Fruit fly (Drosophila melanogaster) whole organism, wandering third instar larva: Measurements from ENCODE around the gene CG15141.

Experiments used
- Abd-B ChIP-seq: fragments of >200 bp; optimal IDR thresholded peaks from 2 replicates; lab custom pipeline; 2017; ENCODE audit warnings: missing biosample characterization, missing genetic modification characterization
- CG32264 ChIP-seq: fragments of 200-800 bp; sonication (Bioruptor generic); optimal IDR thresholded peaks from 2 replicates; lab custom pipeline; 2016; ENCODE audit warnings: missing biosample characterization, missing genetic modification characterization
- CG9705 ChIP-seq: fragments of 200-800 bp; sonication (Bioruptor generic); optimal IDR thresholded peaks from 2 replicates; lab custom pipeline; 2018; ENCODE audit warnings: missing biosample characterization, mild to moderate bottlenecking, missing genetic modification characterization
- CrebA ChIP-seq: fragments of 200-800 bp; sonication (Bioruptor generic); optimal IDR thresholded peaks from 2 replicates; lab custom pipeline; 2016; ENCODE audit warnings: missing biosample characterization, mild to moderate bottlenecking, missing genetic modification characterization, borderline replicate concordance
- Dfd ChIP-seq: fragments of >200 bp; optimal IDR thresholded peaks from 2 replicates; lab custom pipeline; 2017; ENCODE audit warnings: missing biosample characterization, missing genetic modification characterization
- Dif ChIP-seq: fragments of 200-275, 200-300 bp; sonication (Bioruptor generic); optimal IDR thresholded peaks from 2 replicates; lab custom pipeline; 2018; ENCODE audit warnings: missing biosample characterization, missing genetic modification characterization; ENCODE audit not compliant: partially characterized antibody
- GATAd ChIP-seq: sonication (Bioruptor generic); optimal IDR thresholded peaks from 2 replicates; lab custom pipeline; 2016; ENCODE audit warnings: missing biosample characterization, missing genetic modification characterization
- HLH106 ChIP-seq: fragments of 200-800 bp; optimal IDR thresholded peaks from 3 replicates; lab custom pipeline; 2019; ENCODE audit warnings: missing biosample characterization, mild to moderate bottlenecking, missing genetic modification characterization, moderate library complexity
- Hnf4 ChIP-seq: fragments of 200-800 bp; sonication (Bioruptor generic); optimal IDR thresholded peaks from 2 replicates; lab custom pipeline; 2016; ENCODE audit warnings: missing biosample characterization, mild to moderate bottlenecking, missing genetic modification characterization
- Hr78 ChIP-seq: fragments of >200 bp; optimal IDR thresholded peaks from 2 replicates; lab custom pipeline; 2017; ENCODE audit warnings: missing biosample characterization, missing genetic modification characterization
- Hr83 ChIP-seq: fragments of 200-300 bp; sonication (Bioruptor generic); optimal IDR thresholded peaks from 2 replicates; lab custom pipeline; 2016; ENCODE audit warnings: missing biosample characterization, mild to moderate bottlenecking, missing genetic modification characterization, moderate library complexity; ENCODE audit not compliant: poor library complexity, severe bottlenecking
- Jra ChIP-seq: sonication (Bioruptor generic); optimal IDR thresholded peaks from 2 replicates; lab custom pipeline; 2016; ENCODE audit warnings: missing biosample characterization, missing genetic modification characterization
- Mio ChIP-seq: sonication (Bioruptor generic); optimal IDR thresholded peaks from 2 replicates; lab custom pipeline; 2016; ENCODE audit warnings: missing biosample characterization, missing genetic modification characterization
- Myc ChIP-seq: fragments of >200 bp; optimal IDR thresholded peaks from 2 replicates; lab custom pipeline; 2017
- N ChIP-seq: fragments of >200 bp; optimal IDR thresholded peaks from 2 replicates; lab custom pipeline; 2018; ENCODE audit warnings: missing biosample characterization, missing external identifiers, missing genetic modification characterization
- OdsH ChIP-seq: fragments of 200-800 bp; sonication (Bioruptor generic); optimal IDR thresholded peaks from 2 replicates; lab custom pipeline; 2016; ENCODE audit warnings: missing biosample characterization, mild to moderate bottlenecking, missing genetic modification characterization
- Rel ChIP-seq, 2 experiments: fragments of 200-800 bp; sonication (Bioruptor generic) in 1 of 2; optimal IDR thresholded peaks; 2 replicates in 1 of 2; 3 replicates in 1 of 2; lab custom pipeline; 2016 to 2019; ENCODE audit warnings: mild to moderate bottlenecking in 2 of 2, missing biosample characterization in 2 of 2, missing genetic modification characterization in 2 of 2, moderate library complexity in 1 of 2
- Sp1 ChIP-seq: fragments of 200-800 bp; sonication (Bioruptor generic); optimal IDR thresholded peaks from 3 replicates; lab custom pipeline; 2019; ENCODE audit warnings: missing biosample characterization, mild to moderate bottlenecking, missing genetic modification characterization, moderate library complexity
- Vsx2 ChIP-seq: fragments of 200-300, 225-300 bp; sonication (Bioruptor generic); optimal IDR thresholded peaks from 2 replicates; lab custom pipeline; 2018; ENCODE audit warnings: missing biosample characterization, missing genetic modification characterization; ENCODE audit not compliant: partially characterized antibody
- br ChIP-seq: fragments of 200-800 bp; sonication (Bioruptor generic); optimal IDR thresholded peaks from 2 replicates; lab custom pipeline; 2016; ENCODE audit warnings: missing biosample characterization, missing genetic modification characterization
- brk ChIP-seq: fragments of 200-800 bp; sonication (Bioruptor generic); optimal IDR thresholded peaks from 2 replicates; lab custom pipeline; 2016; ENCODE audit warnings: missing biosample characterization, mild to moderate bottlenecking, missing genetic modification characterization
- dl ChIP-seq, 2 experiments: fragments of 175-275, 200-275 bp in 1 of 2; fragments of 200-275 bp in 1 of 2; sonication (Bioruptor generic); optimal IDR thresholded peaks; lab custom pipeline; 2018; ENCODE audit warnings: mild to moderate bottlenecking in 2 of 2, missing biosample characterization in 2 of 2, missing genetic modification characterization in 2 of 2, moderate library complexity in 2 of 2; ENCODE audit not compliant: partially characterized antibody in 2 of 2, insufficient read depth in 1 of 2
- dmrt93B ChIP-seq: fragments of 200-800 bp; sonication (Bioruptor generic); optimal IDR thresholded peaks from 2 replicates; lab custom pipeline; 2018; ENCODE audit warnings: missing biosample characterization, mild to moderate bottlenecking, missing genetic modification characterization
- dsf ChIP-seq: sonication (Bioruptor generic); optimal IDR thresholded peaks from 2 replicates; lab custom pipeline; 2016; ENCODE audit warnings: missing biosample characterization, missing genetic modification characterization, borderline replicate concordance
- ey ChIP-seq: fragments of 200-800 bp; sonication (Bioruptor generic); optimal IDR thresholded peaks from 2 replicates; lab custom pipeline; 2016; ENCODE audit warnings: missing biosample characterization, missing genetic modification characterization
- foxo ChIP-seq, 2 experiments: fragments of 200-800 bp; sonication (Bioruptor generic); optimal IDR thresholded peaks; 2 replicates in 1 of 2; 3 replicates in 1 of 2; lab custom pipeline; 2016 to 2017; ENCODE audit warnings: missing biosample characterization in 2 of 2, missing genetic modification characterization in 2 of 2
- fru ChIP-seq: fragments of 200-800 bp; sonication (Bioruptor generic); optimal IDR thresholded peaks from 3 replicates; lab custom pipeline; 2016; ENCODE audit warnings: missing biosample characterization, mild to moderate bottlenecking, missing genetic modification characterization
- h ChIP-seq: fragments of 200-800 bp; sonication (Bioruptor generic); optimal IDR thresholded peaks from 3 replicates; lab custom pipeline; 2016; ENCODE audit warnings: missing biosample characterization, mild to moderate bottlenecking, missing genetic modification characterization
- jim ChIP-seq: fragments of 175-275, 200-325 bp; sonication (Bioruptor generic); optimal IDR thresholded peaks from 2 replicates; lab custom pipeline; 2016; ENCODE audit warnings: missing biosample characterization, mild to moderate bottlenecking, missing genetic modification characterization
- lola ChIP-seq: fragments of >200 bp; optimal IDR thresholded peaks from 2 replicates; lab custom pipeline; 2017; ENCODE audit warnings: missing biosample characterization, missing genetic modification characterization
- pan ChIP-seq: fragments of >200 bp; optimal IDR thresholded peaks from 2 replicates; lab custom pipeline; 2017
- psq ChIP-seq: fragments of 200-800 bp; sonication (Bioruptor generic); optimal IDR thresholded peaks from 3 replicates; lab custom pipeline; 2017; ENCODE audit warnings: missing biosample characterization, mild to moderate bottlenecking, missing genetic modification characterization, moderate library complexity
- rgr ChIP-seq: fragments of 200-800 bp; sonication (Bioruptor generic); optimal IDR thresholded peaks from 3 replicates; lab custom pipeline; 2016; ENCODE audit warnings: missing biosample characterization, mild to moderate bottlenecking, missing genetic modification characterization
- sage ChIP-seq: fragments of 200-800 bp; sonication (Bioruptor generic); optimal IDR thresholded peaks from 2 replicates; lab custom pipeline; 2016; ENCODE audit warnings: missing biosample characterization, mild to moderate bottlenecking, missing genetic modification characterization
- sv ChIP-seq: fragments of 200-800 bp; sonication (Bioruptor generic); optimal IDR thresholded peaks from 3 replicates; lab custom pipeline; 2016; ENCODE audit warnings: missing biosample characterization, missing genetic modification characterization
- tai ChIP-seq: sonication (Bioruptor generic); optimal IDR thresholded peaks from 2 replicates; lab custom pipeline; 2016; ENCODE audit warnings: missing biosample characterization, missing genetic modification characterization
- usp ChIP-seq: fragments of >200 bp; optimal IDR thresholded peaks from 2 replicates; lab custom pipeline; 2017; ENCODE audit warnings: missing biosample characterization, missing genetic modification characterization
- woc ChIP-seq: sonication (Bioruptor generic); optimal IDR thresholded peaks from 2 replicates; lab custom pipeline; 2016; ENCODE audit warnings: missing biosample characterization, mild to moderate bottlenecking, missing genetic modification characterization

The CG15141 gene

dm6 chr2L:17410358-17410757 lies at the start of gene CG15141, which contains the start of gene Polr2J:
CG15141 (plus strand) TSS chr2L:17410641.
Polr2J (minus strand) TSS chr2L:17410406.
- TF ChIP-seq dmrt93B (GFP tag; lab: Kevin White, UChicago) (peak; percentile 61), fru (GFP tag; lab: Kevin White, UChicago) (peak; percentile 85), dl (GFP tag; optimal IDR thresholded peaks at IDR 0.05; lab: Kevin White, UChicago; ENCODE audit: insufficient read depth in 1 of 2, partially characterized antibody in 2 of 2) (no peak), Dfd (GFP tag; lab: Kevin White, UChicago) (no peak), Myc (lab: Kevin White, UChicago) (peak; percentile 89), Sp1 (no peak), Jra (GFP tag; lab: Kevin White, UChicago) (peak; percentile 83), Rel (GFP tag; optimal IDR thresholded peaks at IDR 0.05; lab: Kevin White, UChicago) (no peak), Rel (tag; optimal IDR thresholded peaks at IDR 0.05; lab: Kevin White, UChicago) (peak; percentile 78), CG9705 (GFP tag; lab: Kevin White, UChicago) (peak; percentile 68), foxo (GFP tag; optimal IDR thresholded peaks at IDR 0.05; lab: Kevin White, UChicago) (peak in 1 of 2 experiments; percentile 85), Mio (no peak), brk (GFP tag; lab: Kevin White, UChicago) (no peak), rgr (GFP tag; lab: Kevin White, UChicago) (peak; percentile 84), usp (GFP tag; lab: Kevin White, UChicago) (no peak), CG32264 (GFP tag; lab: Kevin White, UChicago) (peak; percentile 55), N (GFP tag; lab: Kevin White, UChicago) (no peak), Vsx2 (GFP tag; lab: Kevin White, UChicago) (no peak), sage (no peak), HLH106 (peak; percentile 81), psq (peak; percentile 79), Dif (GFP tag; lab: Kevin White, UChicago) (peak; percentile 6), sv (GFP tag; lab: Kevin White, UChicago) (peak; percentile 86), Abd-B (GFP tag; lab: Kevin White, UChicago) (no peak), ey (GFP tag; lab: Kevin White, UChicago) (peak; percentile 69), Hnf4 (peak; percentile 81), pan (no peak), br (peak; percentile 79), Hr78 (GFP tag; lab: Kevin White, UChicago) (no peak), OdsH (GFP tag; lab: Kevin White, UChicago) (peak; percentile 69), GATAd (GFP tag; lab: Kevin White, UChicago) (peak; percentile 79), woc (GFP tag; lab: Kevin White, UChicago) (peak; percentile 83), h (GFP tag; lab: Kevin White, UChicago) (peak; percentile 83), jim (GFP tag; lab: Kevin White, UChicago) (no peak), tai (GFP tag; lab: Kevin White, UChicago) (no peak), CrebA (no peak), dsf (GFP tag; lab: Kevin White, UChicago) (peak; percentile 66), lola (no peak), Hr83 (GFP tag; lab: Kevin White, UChicago) (no peak)

- TF ChIP-seq Sp1 (no peak), br (no peak), psq (no peak), fru (GFP tag; lab: Kevin White, UChicago) (no peak), GATAd (GFP tag; lab: Kevin White, UChicago) (no peak), sage (no peak), pan (no peak), ey (GFP tag; lab: Kevin White, UChicago) (no peak), Dfd (GFP tag; lab: Kevin White, UChicago) (no peak), jim (GFP tag; lab: Kevin White, UChicago) (no peak)
Observed at dm6 chr2L:17363196-17363595, 47.2 kb upstream of the CG15141 start, which contains the start of gene CG31804. CG31804 (plus strand) TSS chr2L:17363496.
